Worm (Caenorhabditis elegans): ENCODE measurements around the gene T09A5.4.

DNA sequence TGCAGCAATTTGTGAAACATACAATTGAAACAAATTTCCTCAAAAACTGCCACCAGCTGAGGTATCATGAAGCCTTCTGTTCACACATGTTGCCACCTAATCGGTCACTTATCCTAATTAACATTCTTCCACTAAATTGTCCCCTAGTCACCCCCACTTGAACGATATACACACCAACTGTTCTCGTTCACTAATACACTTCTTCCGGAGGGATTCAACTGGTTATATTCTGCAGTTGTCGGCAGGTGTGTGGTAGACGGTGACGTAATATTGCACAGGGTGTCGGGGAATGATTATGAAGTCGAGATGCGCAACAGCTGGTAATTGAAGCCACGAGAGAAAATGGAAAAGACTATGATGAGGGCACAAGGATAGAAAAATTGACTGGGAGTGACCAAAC, 30.6 kb upstream of the T09A5.4 start:
- TF ChIP-seq snpc-4 (GFP tag; optimal IDR thresholded peaks at IDR 0.05) (no peak), snpc-4 (tag; optimal IDR thresholded peaks at IDR 0.05) (no peak), ceh-27 (GFP tag; optimal IDR thresholded peaks at IDR 0.05) (no peak), him-1 (tag; optimal IDR thresholded peaks at IDR 0.05) (no peak), madf-10 (tag; optimal IDR thresholded peaks at IDR 0.05) (no peak), unc-62 (GFP tag; optimal IDR thresholded peaks at IDR 0.05) (no peak), lsl-1 (GFP tag; optimal IDR thresholded peaks at IDR 0.05) (no peak), lin-54 (GFP tag; optimal IDR thresholded peaks at IDR 0.05) (no peak), pha-4 (tag; optimal IDR thresholded peaks at IDR 0.05) (no peak), ama-1 (optimal IDR thresholded peaks at IDR 0.05) (no peak), ama-1 (GFP tag; optimal IDR thresholded peaks at IDR 0.05) (no peak), Y56A3A.18 (GFP tag; IDR thresholded peaks at IDR 0.05) (no peak), F22D6.2 (tag; optimal IDR thresholded peaks at IDR 0.05) (no peak), sea-2 (GFP tag; IDR thresholded peaks at IDR 0.05) (no peak), chd-7 (tag; optimal IDR thresholded peaks at IDR 0.05) (no peak)

Data from whole organism, young adult.